Fruit fly (Drosophila melanogaster) whole organism, embryonic: ENCODE data around the gene bbg.

Experiments
- Abd-B ChIP-seq: fragments of 200-800 bp; sonication (Bioruptor generic); optimal IDR thresholded peaks from 2 replicates; lab custom pipeline; 2018; ENCODE audit warnings: missing biosample characterization, mild to moderate bottlenecking, missing genetic modification characterization, moderate library complexity
- CG13123 ChIP-seq: fragments of 200-800 bp; sonication (Bioruptor generic); optimal IDR thresholded peaks from 2 replicates; lab custom pipeline; 2016; ENCODE audit warnings: missing biosample characterization, missing genetic modification characterization
- CG17359 ChIP-seq: fragments of 200-800 bp; sonication (Bioruptor generic); optimal IDR thresholded peaks from 3 replicates; lab custom pipeline; 2018; ENCODE audit warnings: missing biosample characterization, mild to moderate bottlenecking, missing genetic modification characterization, moderate library complexity
- CG3163 ChIP-seq: fragments of 200-800 bp; sonication (Bioruptor generic); optimal IDR thresholded peaks from 3 replicates; lab custom pipeline; 2016; ENCODE audit warnings: missing biosample characterization, missing genetic modification characterization
- CG8359 ChIP-seq: fragments of 200-800 bp; sonication (Bioruptor generic); optimal IDR thresholded peaks from 2 replicates; lab custom pipeline; 2017; ENCODE audit warnings: missing biosample characterization, mild to moderate bottlenecking, missing genetic modification characterization, borderline replicate concordance
- CG9817 ChIP-seq: fragments of 200-800 bp; sonication (Bioruptor generic); optimal IDR thresholded peaks from 2 replicates; lab custom pipeline; 2018; ENCODE audit warnings: missing biosample characterization, mild to moderate bottlenecking, missing genetic modification characterization, moderate library complexity
- Nf-YB ChIP-seq: fragments of 200-800 bp; sonication (Bioruptor generic); optimal IDR thresholded peaks from 3 replicates; lab custom pipeline; 2019; ENCODE audit warnings: missing biosample characterization, mild to moderate bottlenecking, missing genetic modification characterization, moderate library complexity
- Nf-YC ChIP-seq: fragments of 200-800 bp; optimal IDR thresholded peaks from 3 replicates; lab custom pipeline; 2019; ENCODE audit warnings: missing biosample characterization, mild to moderate bottlenecking, missing genetic modification characterization, moderate library complexity

DNA sequence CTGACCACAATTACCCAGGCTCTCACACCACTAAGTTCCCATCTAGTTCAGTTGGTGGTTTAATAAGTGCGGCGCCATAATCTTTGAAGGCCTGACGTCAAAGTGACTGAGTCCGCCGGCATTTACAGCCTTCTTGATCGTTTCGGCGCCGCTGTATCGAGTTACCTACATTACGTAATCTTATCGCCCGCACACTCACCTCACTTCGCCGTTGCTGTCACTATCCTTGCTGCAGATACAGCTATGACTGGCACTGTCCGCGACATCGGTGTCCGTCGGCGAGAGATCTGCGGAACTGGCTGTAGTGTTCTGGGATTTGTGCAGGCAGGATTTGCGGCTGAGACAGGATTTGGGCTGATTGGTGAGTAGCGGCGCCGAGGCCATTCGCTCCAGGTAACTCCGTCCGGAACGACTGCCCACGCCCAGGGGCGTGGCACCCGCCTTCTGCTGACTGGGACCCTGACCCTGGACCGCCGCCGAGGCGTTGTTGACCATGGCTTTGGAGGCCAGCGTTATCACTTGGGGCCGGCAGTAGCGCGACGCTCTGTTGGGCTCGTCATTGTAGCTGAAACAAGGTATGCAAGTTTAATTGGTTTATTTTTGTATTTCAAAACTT is 10.9 kb upstream of the bbg start:
- TF ChIP-seq Abd-B (GFP tag; lab: Kevin White, UChicago): no peak
- TF ChIP-seq Nf-YB (GFP tag; lab: Kevin White, UChicago): no peak
- no peak for TF ChIP-seq CG3163 (GFP tag; lab: Kevin White, UChicago)
- TF ChIP-seq CG8359 (GFP tag; lab: Kevin White, UChicago): no peak
- TF ChIP-seq CG9817: no peak
- TF ChIP-seq CG17359 (tag; lab: Kevin White, UChicago): no peak
- TF ChIP-seq CG13123 (GFP tag; lab: Kevin White, UChicago): no peak
- no peak for TF ChIP-seq Nf-YC (tag; lab: Kevin White, UChicago)
